Fruit fly (Drosophila melanogaster) whole organism, embryonic: Measurements from ENCODE around the gene mRpL24.

Experiments used
- Abd-B ChIP-seq: fragments of 200-800 bp; sonication (Bioruptor generic); optimal IDR thresholded peaks from 2 replicates; lab custom pipeline; 2018; ENCODE audit warnings: missing biosample characterization, mild to moderate bottlenecking, missing genetic modification characterization, moderate library complexity
- CG10147 ChIP-seq: fragments of 200-800 bp; sonication (Bioruptor generic); optimal IDR thresholded peaks from 2 replicates; lab custom pipeline; 2019; ENCODE audit warnings: missing biosample characterization, mild to moderate bottlenecking, missing genetic modification characterization, moderate library complexity
- CG10462 ChIP-seq: fragments of 200-800 bp; sonication (Bioruptor generic); optimal IDR thresholded peaks from 2 replicates; lab custom pipeline; 2016; ENCODE audit warnings: missing biosample characterization, missing genetic modification characterization
- CG11695 ChIP-seq: fragments of 200-800 bp; sonication (Bioruptor generic); IDR thresholded peaks from 3 replicates; pipeline ENCODE4 v1.3.6; 2022; ENCODE audit warnings: missing biosample characterization, missing genetic modification characterization
- CG1233 ChIP-seq: fragments of 200-800 bp; sonication (Bioruptor generic); optimal IDR thresholded peaks from 4 replicates; lab custom pipeline; 2018; ENCODE audit warnings: missing biosample characterization, mild to moderate bottlenecking, missing genetic modification characterization
- CG12391 ChIP-seq: fragments of 200-800 bp; sonication (Bioruptor generic); optimal IDR thresholded peaks from 3 replicates; lab custom pipeline; 2018; ENCODE audit warnings: missing biosample characterization, mild to moderate bottlenecking, missing genetic modification characterization, moderate library complexity
- CG13424 ChIP-seq: fragments of 200-800 bp; sonication (Bioruptor generic); optimal IDR thresholded peaks from 2 replicates; lab custom pipeline; 2019; ENCODE audit warnings: missing biosample characterization, mild to moderate bottlenecking, missing genetic modification characterization, moderate library complexity
- CG13624 ChIP-seq: fragments of 200-800 bp; sonication (Bioruptor generic); optimal IDR thresholded peaks from 2 replicates; lab custom pipeline; 2016; ENCODE audit warnings: missing biosample characterization, missing genetic modification characterization
- CG14667 ChIP-seq: fragments of 200-800 bp; sonication (Bioruptor generic); IDR thresholded peaks from 2 replicates; pipeline ENCODE4 v1.3.6; 2022; ENCODE audit warnings: missing biosample characterization, missing genetic modification characterization
- CG15073 ChIP-seq: fragments of 200-800 bp; sonication (Bioruptor generic); optimal IDR thresholded peaks from 2 replicates; lab custom pipeline; 2016; ENCODE audit warnings: missing biosample characterization, missing genetic modification characterization
- CG1603 ChIP-seq: fragments of 200-800 bp; sonication (Bioruptor generic); optimal IDR thresholded peaks from 2 replicates; lab custom pipeline; 2019; ENCODE audit warnings: missing biosample characterization, mild to moderate bottlenecking, missing genetic modification characterization, moderate library complexity
- CG17359 ChIP-seq: fragments of 200-800 bp; sonication (Bioruptor generic); optimal IDR thresholded peaks from 3 replicates; lab custom pipeline; 2018; ENCODE audit warnings: missing biosample characterization, mild to moderate bottlenecking, missing genetic modification characterization, moderate library complexity
- CG17361 ChIP-seq: fragments of 200-800 bp; sonication (Bioruptor generic); IDR thresholded peaks from 3 replicates; pipeline ENCODE4 v1.3.6; 2022; ENCODE audit warnings: missing biosample characterization, missing genetic modification characterization
- CG17385 ChIP-seq: fragments of 200-800 bp; sonication (Bioruptor generic); optimal IDR thresholded peaks from 3 replicates; lab custom pipeline; 2018; ENCODE audit warnings: missing biosample characterization, mild to moderate bottlenecking, missing genetic modification characterization
- CG17802 ChIP-seq: fragments of 200-800 bp; sonication (Bioruptor generic); optimal IDR thresholded peaks from 2 replicates; lab custom pipeline; 2018; ENCODE audit warnings: missing biosample characterization, mild to moderate bottlenecking, missing genetic modification characterization, moderate library complexity
- CG17912 ChIP-seq: fragments of 200-800 bp; sonication (Bioruptor generic); optimal IDR thresholded peaks from 2 replicates; lab custom pipeline; 2018; ENCODE audit warnings: missing biosample characterization, mild to moderate bottlenecking, missing genetic modification characterization
- CG2129 ChIP-seq: fragments of 200-800 bp; sonication (Bioruptor generic); IDR thresholded peaks from 2 replicates; pipeline ENCODE4 v1.3.6; 2022; ENCODE audit warnings: missing biosample characterization, missing genetic modification characterization; ENCODE audit not compliant: partially characterized antibody
- CG31441 ChIP-seq: fragments of 200-800 bp; sonication (Bioruptor generic); IDR thresholded peaks from 2 replicates; pipeline ENCODE4 v1.3.6; 2022; ENCODE audit warnings: missing biosample characterization, missing genetic modification characterization
- CG33557 ChIP-seq: fragments of 200-800 bp; sonication (Bioruptor generic); optimal IDR thresholded peaks from 2 replicates; lab custom pipeline; 2019; ENCODE audit warnings: missing biosample characterization, mild to moderate bottlenecking, missing genetic modification characterization, moderate library complexity
- CG4424 ChIP-seq: fragments of 200-800 bp; sonication (Bioruptor generic); optimal IDR thresholded peaks from 3 replicates; lab custom pipeline; 2016; ENCODE audit warnings: missing biosample characterization, missing genetic modification characterization
- CG7928 ChIP-seq: fragments of 200-800 bp; sonication (Bioruptor generic); optimal IDR thresholded peaks from 2 replicates; lab custom pipeline; 2017; ENCODE audit warnings: missing biosample characterization, mild to moderate bottlenecking, missing genetic modification characterization
- CG8290 ChIP-seq, 3 experiments: fragments of 200-800 bp; sonication (Bioruptor generic); optimal IDR thresholded peaks; 2 replicates each; lab custom pipeline; 2016 to 2019; ENCODE audit warnings: missing biosample characterization in 3 of 3, missing genetic modification characterization in 3 of 3, mild to moderate bottlenecking in 2 of 3, moderate library complexity in 1 of 3
- CG8924 ChIP-seq: fragments of 200-800 bp; optimal IDR thresholded peaks from 3 replicates; lab custom pipeline; 2019; ENCODE audit warnings: missing biosample characterization, mild to moderate bottlenecking, missing genetic modification characterization, moderate library complexity
- CG9215 ChIP-seq: fragments of 200-800 bp; sonication (Bioruptor generic); IDR thresholded peaks from 2 replicates; pipeline ENCODE4 v1.3.6; 2022; ENCODE audit warnings: missing biosample characterization, missing genetic modification characterization
- CG9437 ChIP-seq: fragments of 200-800 bp; sonication (Bioruptor generic); optimal IDR thresholded peaks from 2 replicates; lab custom pipeline; 2018; ENCODE audit warnings: missing biosample characterization, mild to moderate bottlenecking, missing genetic modification characterization
- CG9932 ChIP-seq: fragments of 200-800 bp; sonication (Bioruptor generic); IDR thresholded peaks from 2 replicates; pipeline ENCODE4 v1.3.6; 2022; ENCODE audit warnings: missing biosample characterization, missing genetic modification characterization
- Drgx ChIP-seq: fragments of 200-800 bp; sonication (Bioruptor generic); IDR thresholded peaks from 2 replicates; pipeline ENCODE4 v1.3.6; 2022; ENCODE audit warnings: missing biosample characterization, missing genetic modification characterization
- HLHmδ ChIP-seq: fragments of 200-800 bp; sonication (Bioruptor generic); optimal IDR thresholded peaks from 2 replicates; lab custom pipeline; 2018; ENCODE audit warnings: missing biosample characterization, mild to moderate bottlenecking, missing genetic modification characterization, moderate library complexity
- HmgD ChIP-seq: fragments of 200-800 bp; sonication (Bioruptor generic); optimal IDR thresholded peaks from 3 replicates; lab custom pipeline; 2016; ENCODE audit warnings: missing biosample characterization, missing genetic modification characterization
- HmgZ ChIP-seq: fragments of 200-800 bp; sonication (Bioruptor generic); optimal IDR thresholded peaks from 2 replicates; lab custom pipeline; 2018; ENCODE audit warnings: missing biosample characterization, mild to moderate bottlenecking, missing genetic modification characterization
- Lhr ChIP-seq: fragments of 200-800 bp; sonication (Bioruptor generic); optimal IDR thresholded peaks from 3 replicates; lab custom pipeline; 2017; ENCODE audit warnings: mild to moderate bottlenecking, missing biosample characterization, missing genetic modification reagents, missing genetic modification characterization
- MBD-R2 ChIP-seq: fragments of 200-800 bp; sonication (Bioruptor generic); IDR thresholded peaks from 2 replicates; pipeline ENCODE4 v1.3.6; 2022; ENCODE audit warnings: missing biosample characterization, missing genetic modification characterization
- NC2β ChIP-seq: fragments of 200-800 bp; sonication (Bioruptor generic); optimal IDR thresholded peaks from 2 replicates; lab custom pipeline; 2016; ENCODE audit warnings: missing biosample characterization, missing genetic modification characterization
- Poxn ChIP-seq: fragments of 200-800 bp; sonication (Bioruptor generic); IDR thresholded peaks from 2 replicates; pipeline ENCODE4 v1.3.6; 2022; ENCODE audit warnings: missing biosample characterization, missing genetic modification characterization
- Scr ChIP-seq: fragments of 200-800 bp; sonication (Bioruptor generic); IDR thresholded peaks from 2 replicates; pipeline ENCODE4 v1.3.6; 2022; ENCODE audit warnings: missing biosample characterization, missing genetic modification characterization; ENCODE audit not compliant: partially characterized antibody
- Sin3A ChIP-seq: fragments of >200 bp; optimal IDR thresholded peaks from 2 replicates; lab custom pipeline; 2018
- TFAM ChIP-seq: fragments of 200-800 bp; sonication (Bioruptor generic); optimal IDR thresholded peaks from 2 replicates; lab custom pipeline; 2017; ENCODE audit warnings: missing biosample characterization, missing genetic modification characterization, inconsistent platforms
- bigmax ChIP-seq: fragments of 200-800 bp; sonication (Bioruptor generic); optimal IDR thresholded peaks from 2 replicates; lab custom pipeline; 2018; ENCODE audit warnings: missing biosample characterization, mild to moderate bottlenecking, missing genetic modification characterization
- crp ChIP-seq, 2 experiments: fragments of 200-800 bp; sonication (Bioruptor generic); optimal IDR thresholded peaks; 2 replicates in 1 of 2; 3 replicates in 1 of 2; lab custom pipeline; 2017; ENCODE audit warnings: missing biosample characterization in 2 of 2, missing genetic modification characterization in 2 of 2, mild to moderate bottlenecking in 1 of 2, moderate library complexity in 1 of 2
- dpn ChIP-seq, 2 experiments: fragments of 200-800 bp; sonication (Bioruptor generic); optimal IDR thresholded peaks; 3 replicates each; lab custom pipeline; 2016; ENCODE audit warnings: missing biosample characterization in 2 of 2, missing genetic modification characterization in 2 of 2
- gfzf ChIP-seq: fragments of 200-800 bp; sonication (Bioruptor generic); optimal IDR thresholded peaks from 2 replicates; lab custom pipeline; 2016; ENCODE audit warnings: missing biosample characterization, mild to moderate bottlenecking, missing genetic modification characterization, moderate library complexity
- hb ChIP-seq: fragments of 200-800 bp; sonication (Bioruptor generic); IDR thresholded peaks from 3 replicates; pipeline ENCODE4 v1.3.6; 2022; ENCODE audit warnings: missing biosample characterization, missing genetic modification characterization; ENCODE audit not compliant: partially characterized antibody
- kni ChIP-seq: fragments of 200-800 bp; sonication (Bioruptor generic); optimal IDR thresholded peaks from 3 replicates; lab custom pipeline; 2017; ENCODE audit warnings: mild to moderate bottlenecking, missing biosample characterization, missing genetic modification reagents, missing genetic modification characterization
- lilli ChIP-seq: fragments of 200-800 bp; sonication (Bioruptor generic); optimal IDR thresholded peaks from 3 replicates; lab custom pipeline; 2016; ENCODE audit warnings: missing biosample characterization, missing genetic modification characterization
- lmd ChIP-seq: fragments of 200-800 bp; sonication (Bioruptor generic); IDR thresholded peaks from 2 replicates; pipeline ENCODE4 v1.3.6; 2022; ENCODE audit warnings: missing biosample characterization, missing genetic modification characterization
- nerfin-1 ChIP-seq: fragments of 200-800 bp; sonication (Bioruptor generic); optimal IDR thresholded peaks from 3 replicates; lab custom pipeline; 2019; ENCODE audit warnings: missing biosample characterization, mild to moderate bottlenecking, missing genetic modification characterization, moderate library complexity
- nerfin-2 ChIP-seq: fragments of 200-800 bp; sonication (Bioruptor generic); IDR thresholded peaks from 2 replicates; pipeline ENCODE4 v1.3.6; 2022; ENCODE audit warnings: missing biosample characterization, missing genetic modification characterization; ENCODE audit not compliant: partially characterized antibody
- otp ChIP-seq: fragments of 200-800 bp; sonication (Bioruptor generic); IDR thresholded peaks from 3 replicates; pipeline ENCODE4, ENCODE4 v1.3.6; 2022; ENCODE audit warnings: missing biosample characterization, missing genetic modification characterization
- pzg ChIP-seq: fragments of 200-800 bp; sonication (Bioruptor generic); optimal IDR thresholded peaks from 3 replicates; lab custom pipeline; 2018; ENCODE audit warnings: missing biosample characterization, mild to moderate bottlenecking, missing genetic modification characterization, moderate library complexity
- usp ChIP-seq: fragments of >200 bp; optimal IDR thresholded peaks from 2 replicates; lab custom pipeline; 2017; ENCODE audit warnings: missing biosample characterization, missing genetic modification characterization

The mRpL24 gene

DNA sequence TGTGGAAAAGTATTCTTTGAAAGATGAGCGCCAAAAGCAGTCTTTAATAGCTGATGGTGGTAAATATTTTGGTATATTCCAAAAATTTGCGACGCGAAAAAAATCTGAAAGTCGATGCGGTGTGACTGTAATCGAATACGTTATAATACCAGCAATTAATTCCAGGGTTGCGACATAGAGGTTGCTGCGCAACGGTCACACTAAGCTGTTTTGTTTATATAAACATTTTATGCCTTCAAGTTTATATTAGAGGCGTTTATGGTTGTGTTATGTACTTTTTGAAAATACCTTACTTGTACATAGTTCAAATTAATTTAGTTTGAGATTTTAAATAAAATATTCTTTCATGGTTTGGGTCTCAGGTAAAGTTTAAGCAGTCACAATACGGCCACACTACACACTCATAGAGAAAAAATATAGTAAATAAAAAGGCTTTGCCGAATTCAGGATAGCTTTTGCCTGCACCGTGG, 26.2 kb upstream of the mRpL24 start, which contains the start of gene CG14043 (continued):
- peak; percentile 1 for TF ChIP-seq CG8290 (GFP tag; optimal IDR thresholded peaks at IDR 0.05; lab: Kevin White, UChicago)
- no peak for TF ChIP-seq CG8290 (tag; optimal IDR thresholded peaks at IDR 0.05; lab: Kevin White, UChicago)
- TF ChIP-seq TFAM (GFP tag; lab: Kevin White, UChicago) = no peak
- peak; percentile 37; the same call in 1 of the 2 replicates for TF ChIP-seq CG9932 (GFP tag; lab: Robert Waterston, UW)
- TF ChIP-seq CG4424 (GFP tag; lab: Kevin White, UChicago) = peak; percentile 40
- no peak for TF ChIP-seq CG17802 (tag; lab: Kevin White, UChicago)
- TF ChIP-seq CG10147 (GFP tag; lab: Kevin White, UChicago) = no peak
- TF ChIP-seq CG31441 = no peak
- TF ChIP-seq CG9215 (GFP tag; lab: Robert Waterston, UW) = no peak
- TF ChIP-seq hb (GFP tag; lab: Robert Waterston, UW) = no peak
- no peak for TF ChIP-seq CG17385 (GFP tag; lab: Kevin White, UChicago)
- peak; percentile 91 for TF ChIP-seq CG7928 (GFP tag; lab: Kevin White, UChicago)
- TF ChIP-seq lilli (GFP tag; lab: Kevin White, UChicago) = peak; percentile 33
- TF ChIP-seq CG8924 (tag; lab: Kevin White, UChicago) = peak; percentile 66
- no peak for TF ChIP-seq CG11695 (GFP tag; lab: Robert Waterston, UW)
- TF ChIP-seq CG13624 (GFP tag; lab: Kevin White, UChicago) = peak; percentile 54
- TF ChIP-seq nerfin-2 (GFP tag; lab: Robert Waterston, UW) = no peak
- 0 out of 2 replicates have a peak, but pooled peaks have one; percentile 28 for TF ChIP-seq Scr (GFP tag; lab: Robert Waterston, UW)
- TF ChIP-seq lmd (GFP tag; lab: Robert Waterston, UW) = no peak
- peak; percentile 61 for TF ChIP-seq HmgD (GFP tag; lab: Kevin White, UChicago)
- no peak for TF ChIP-seq bigmax (GFP tag; lab: Kevin White, UChicago)
- TF ChIP-seq usp (GFP tag; lab: Kevin White, UChicago) = no peak
- no peak for TF ChIP-seq nerfin-1 (tag; lab: Kevin White, UChicago)
- peak; percentile 8; the same call in 1 of the 3 replicates for TF ChIP-seq CG17361 (GFP tag; lab: Robert Waterston, UW)
- TF ChIP-seq CG1233 (GFP tag; lab: Kevin White, UChicago) = no peak
- no peak for TF ChIP-seq CG33557
- TF ChIP-seq Sin3A = peak; percentile 85
- peak; percentile 69 for TF ChIP-seq MBD-R2
- peak; percentile 94 for TF ChIP-seq pzg (GFP tag; lab: Kevin White, UChicago)
- TF ChIP-seq dpn (GFP tag; optimal IDR thresholded peaks at IDR 0.05; lab: Kevin White, UChicago) = peak in 1 of 2 experiments; percentile 38
- TF ChIP-seq Poxn (GFP tag; lab: Robert Waterston, UW) = no peak
- TF ChIP-seq gfzf (GFP tag; lab: Kevin White, UChicago) = peak; percentile 98
- peak; percentile 50 for TF ChIP-seq HmgZ
- TF ChIP-seq Abd-B (GFP tag; lab: Kevin White, UChicago) = no peak
- no peak for TF ChIP-seq kni (GFP tag; lab: Kevin White, UChicago)
- TF ChIP-seq CG1603 (tag; lab: Kevin White, UChicago) = peak; percentile 45
- peak; percentile 10 for TF ChIP-seq CG17359 (tag; lab: Kevin White, UChicago)
- no peak for TF ChIP-seq otp (GFP tag; lab: Robert Waterston, UW)
- TF ChIP-seq CG12391 = peak; percentile 74
- no peak for TF ChIP-seq Drgx
- no peak for TF ChIP-seq HLHmδ (GFP tag; lab: Kevin White, UChicago)
- TF ChIP-seq CG15073 (GFP tag; lab: Kevin White, UChicago) = no peak
- no peak for TF ChIP-seq CG17912
- no peak for TF ChIP-seq CG9437
- no peak for TF ChIP-seq CG2129 (GFP tag; lab: Robert Waterston, UW)
- TF ChIP-seq NC2β = peak; percentile 42
- TF ChIP-seq crp (GFP tag; optimal IDR thresholded peaks at IDR 0.05; lab: Kevin White, UChicago) = peak in 1 of 2 experiments; percentile 43
- no peak for TF ChIP-seq CG14667
- peak; percentile 42 for TF ChIP-seq CG13424 (tag; lab: Kevin White, UChicago)
- TF ChIP-seq Lhr (GFP tag; lab: Kevin White, UChicago) = peak; percentile 85
- no peak for TF ChIP-seq CG10462 (GFP tag; lab: Kevin White, UChicago)
